Worm (Caenorhabditis elegans): ENCODE data around the gene ctsa-3.2.

Gene ctsa-3.2

ce11 chrII:9872961-9873360, 2.0 kb upstream of the ctsa-3.2 start, which contains the start of gene chil-8:
Gene chil-8, minus strand, starts transcription at chrII:9873061.
- TF ChIP-seq akir-1 (GFP tag; optimal IDR thresholded peaks at IDR 0.05): no peak
- no peak for TF ChIP-seq aptf-2 (GFP tag; conservative IDR thresholded peaks at IDR 0.05)
- no peak for TF ChIP-seq K11D2.4 (GFP tag; IDR thresholded peaks at IDR 0.05)
- no peak for TF ChIP-seq F49E8.2 (tag; optimal IDR thresholded peaks at IDR 0.05; ENCODE audit: insufficient read depth)
- TF ChIP-seq sptf-2 (GFP tag; optimal IDR thresholded peaks at IDR 0.05): no peak
- TF ChIP-seq chd-7 (tag; optimal IDR thresholded peaks at IDR 0.05): no peak
- TF ChIP-seq B0261.1 (tag; optimal IDR thresholded peaks at IDR 0.05): no peak
- no peak for TF ChIP-seq ZK185.1 (tag; optimal IDR thresholded peaks at IDR 0.05; ENCODE audit: poor library complexity, severe bottlenecking)
- TF ChIP-seq dpl-1 (GFP tag; optimal IDR thresholded peaks at IDR 0.05): no peak
- no peak for TF ChIP-seq F37B4.10 (GFP tag; IDR thresholded peaks at IDR 0.05)
- no peak for TF ChIP-seq repo-1 (tag; optimal IDR thresholded peaks at IDR 0.05)

ce11 chrII:9879815-9880214, 4.8 kb downstream of the ctsa-3.2 start:
- no peak for TF ChIP-seq hlh-12 (tag; optimal IDR thresholded peaks at IDR 0.05)
- TF ChIP-seq Y53F4B.3 (GFP tag; IDR thresholded peaks at IDR 0.05): no peak
- no peak for TF ChIP-seq madf-8 (GFP tag; conservative IDR thresholded peaks at IDR 0.05)
- TF ChIP-seq pha-4 (tag; optimal IDR thresholded peaks at IDR 0.05): no peak
- no peak for TF ChIP-seq nfya-1 (tag; optimal IDR thresholded peaks at IDR 0.05; ENCODE audit: borderline replicate concordance, insufficient read depth)
- TF ChIP-seq attf-5 (GFP tag; optimal IDR thresholded peaks at IDR 0.05): no peak
- TF ChIP-seq rpc-1 (optimal IDR thresholded peaks at IDR 0.05): no peak
- TF ChIP-seq rpc-1 (tag; optimal IDR thresholded peaks at IDR 0.05): no peak
- no peak for TF ChIP-seq C17E4.6 (GFP tag; IDR thresholded peaks at IDR 0.05)
- TF ChIP-seq mxl-1 (tag; optimal IDR thresholded peaks at IDR 0.05): no peak
- no peak for TF ChIP-seq egrh-3 (GFP tag; IDR thresholded peaks at IDR 0.05)
- no peak for TF ChIP-seq die-1 (tag; optimal IDR thresholded peaks at IDR 0.05)
- TF ChIP-seq lin-26 (GFP tag; IDR thresholded peaks at IDR 0.05): no peak
- TF ChIP-seq F57A8.1 (GFP tag; optimal IDR thresholded peaks at IDR 0.05): no peak

ce11 chrII:9880826-9881225, 5.8 kb downstream of the ctsa-3.2 start, which contains the start of gene C08H9.15:
Gene C08H9.15, plus strand, starts transcription at chrII:9881193.
- no peak for TF ChIP-seq rcor-1 (GFP tag; IDR thresholded peaks at IDR 0.05)
- TF ChIP-seq cebp-2 (GFP tag; IDR thresholded peaks at IDR 0.05): no peak
- no peak for TF ChIP-seq nhr-179 (tag; optimal IDR thresholded peaks at IDR 0.05)
- no peak for TF ChIP-seq T07F8.4 (tag; optimal IDR thresholded peaks at IDR 0.05)
- TF ChIP-seq ekl-4 (GFP tag; IDR thresholded peaks at IDR 0.05): no peak
- no peak for TF ChIP-seq ztf-22 (GFP tag; optimal IDR thresholded peaks at IDR 0.05)
- no peak for TF ChIP-seq F55B11.4 (tag; optimal IDR thresholded peaks at IDR 0.05; ENCODE audit: borderline replicate concordance, insufficient read depth)
- no peak for TF ChIP-seq F52B5.7 (tag; optimal IDR thresholded peaks at IDR 0.05)
- TF ChIP-seq lin-26 (GFP tag; IDR thresholded peaks at IDR 0.05): no peak
- no peak for TF ChIP-seq hlh-12 (tag; optimal IDR thresholded peaks at IDR 0.05)
- no peak for TF ChIP-seq ceh-27 (GFP tag; optimal IDR thresholded peaks at IDR 0.05)
- no peak for TF ChIP-seq attf-6 (GFP tag; IDR thresholded peaks at IDR 0.05)
- TF ChIP-seq tbx-9 (tag; optimal IDR thresholded peaks at IDR 0.05; ENCODE audit: borderline replicate concordance): no peak
- TF ChIP-seq Y79H2A.3 (GFP tag; conservative IDR thresholded peaks at IDR 0.05): no peak
- TF ChIP-seq fkh-3 (tag; optimal IDR thresholded peaks at IDR 0.05): no peak
- no peak for TF ChIP-seq unc-62 (GFP tag; optimal IDR thresholded peaks at IDR 0.05)
- no peak for TF ChIP-seq ceh-79 (tag; optimal IDR thresholded peaks at IDR 0.05)
- TF ChIP-seq rpc-1 (optimal IDR thresholded peaks at IDR 0.05): no peak
- no peak for TF ChIP-seq rpc-1 (tag; optimal IDR thresholded peaks at IDR 0.05)

Measured in whole organism, young adult.